Fruit fly (Drosophila melanogaster) whole organism, prepupa: ENCODE data around the gene CG11586.
A peak's percentile ranks its signal among the peaks of the same experiment; 100 is the strongest.

ENCODE experiments used
- CG10631 ChIP-seq: fragments of 200-800 bp; sonication (Bioruptor generic); optimal IDR thresholded peaks from 2 replicates; lab custom pipeline; 2016; ENCODE audit warnings: missing biosample characterization, missing genetic modification characterization
- CG11294 ChIP-seq: fragments of 200-800 bp; sonication (Bioruptor generic); IDR thresholded peaks from 2 replicates; pipeline ENCODE4 v1.3.6; 2022; ENCODE audit warnings: missing biosample characterization, missing genetic modification characterization
- CG11762 ChIP-seq: fragments of 200-800 bp; sonication (Bioruptor generic); optimal IDR thresholded peaks from 3 replicates; lab custom pipeline; 2016; ENCODE audit warnings: missing biosample characterization, missing genetic modification characterization; ENCODE audit not compliant: insufficient read depth
- CG11902 ChIP-seq: fragments of 200-800 bp; sonication (Bioruptor generic); optimal IDR thresholded peaks from 3 replicates; lab custom pipeline; 2016; ENCODE audit warnings: missing biosample characterization, missing genetic modification characterization
- CG3032 ChIP-seq: fragments of 200-800 bp; optimal IDR thresholded peaks from 2 replicates; lab custom pipeline; 2019; ENCODE audit warnings: missing biosample characterization, mild to moderate bottlenecking, missing genetic modification characterization, moderate library complexity
- CG31627 ChIP-seq: fragments of 200-800 bp; sonication (Bioruptor generic); optimal IDR thresholded peaks from 3 replicates; lab custom pipeline; 2016; ENCODE audit warnings: missing biosample characterization, missing genetic modification characterization
- CG32006 ChIP-seq: fragments of 200-800 bp; sonication (Bioruptor generic); optimal IDR thresholded peaks from 3 replicates; lab custom pipeline; 2017; ENCODE audit warnings: missing biosample characterization, mild to moderate bottlenecking, missing genetic modification characterization
- CG3919 ChIP-seq: fragments of 200-800 bp; sonication (Bioruptor generic); optimal IDR thresholded peaks from 3 replicates; lab custom pipeline; 2016; ENCODE audit warnings: missing biosample characterization, missing genetic modification characterization
- CG4318 ChIP-seq: fragments of 200-800 bp; sonication (Bioruptor generic); optimal IDR thresholded peaks from 3 replicates; lab custom pipeline; 2017; ENCODE audit warnings: missing biosample characterization, mild to moderate bottlenecking, missing genetic modification characterization
- CG6163 ChIP-seq: fragments of 200-800 bp; sonication (Bioruptor generic); IDR thresholded peaks from 3 replicates; pipeline ENCODE4 v1.3.6; 2022; ENCODE audit warnings: missing biosample characterization, missing genetic modification characterization
- CG6276 ChIP-seq: fragments of 200-800 bp; sonication (Bioruptor generic); optimal IDR thresholded peaks from 2 replicates; lab custom pipeline; 2017; ENCODE audit warnings: missing biosample characterization, mild to moderate bottlenecking, missing genetic modification characterization
- CG6808 ChIP-seq: fragments of 200-800 bp; sonication (Bioruptor generic); optimal IDR thresholded peaks from 3 replicates; lab custom pipeline; 2017; ENCODE audit warnings: missing biosample characterization, missing genetic modification characterization, mild to moderate bottlenecking, moderate library complexity, missing genetic modification reagents
- CG6854 ChIP-seq: fragments of 200-800 bp; sonication (Bioruptor generic); optimal IDR thresholded peaks from 2 replicates; lab custom pipeline; 2017; ENCODE audit warnings: missing biosample characterization, mild to moderate bottlenecking, missing genetic modification characterization
- CG7368 ChIP-seq: fragments of 200-800 bp; sonication (Bioruptor generic); optimal IDR thresholded peaks from 3 replicates; lab custom pipeline; 2016; ENCODE audit warnings: missing biosample characterization, missing genetic modification characterization
- CG8119 ChIP-seq: fragments of 200-800 bp; sonication (Bioruptor generic); IDR thresholded peaks from 3 replicates; pipeline ENCODE4 v1.3.6; 2022; ENCODE audit warnings: missing biosample characterization, missing genetic modification characterization
- CG8319 ChIP-seq: fragments of 200-800 bp; sonication (Bioruptor generic); optimal IDR thresholded peaks from 3 replicates; lab custom pipeline; 2016; ENCODE audit warnings: missing biosample characterization, missing genetic modification characterization
- Eip75B ChIP-seq: fragments of 200-800 bp; sonication (Bioruptor generic); optimal IDR thresholded peaks from 3 replicates; lab custom pipeline; 2016; ENCODE audit warnings: missing biosample characterization, missing genetic modification characterization
- Eip78C ChIP-seq: fragments of 200-800 bp; sonication (Bioruptor generic); peaks from one replicate; lab custom pipeline; 2016; ENCODE audit warnings: missing biosample characterization, missing genetic modification characterization
- Eip93F ChIP-seq: fragments of 200-800 bp; sonication (Bioruptor generic); optimal IDR thresholded peaks from 2 replicates; lab custom pipeline; 2016; ENCODE audit warnings: missing biosample characterization, mild to moderate bottlenecking, missing genetic modification characterization
- Ets21C ChIP-seq: fragments of 200-800 bp; sonication (Bioruptor generic); optimal IDR thresholded peaks from 3 replicates; lab custom pipeline; 2016; ENCODE audit warnings: missing biosample characterization, missing genetic modification characterization
- Ets96B ChIP-seq: fragments of 200-800 bp; optimal IDR thresholded peaks from 2 replicates; lab custom pipeline; 2019; ENCODE audit warnings: missing biosample characterization, mild to moderate bottlenecking, missing genetic modification characterization, moderate library complexity
- Gug ChIP-seq: fragments of 200-800 bp; sonication (Bioruptor generic); IDR thresholded peaks from 2 replicates; pipeline ENCODE4 v1.3.6; 2022; ENCODE audit warnings: missing biosample characterization, missing genetic modification characterization
- Hr39 ChIP-seq: fragments of 200-800 bp; sonication (Bioruptor generic); optimal IDR thresholded peaks from 2 replicates; lab custom pipeline; 2016; ENCODE audit warnings: missing biosample characterization, missing genetic modification characterization
- Lpt ChIP-seq: fragments of 200-800 bp; sonication (Bioruptor generic); optimal IDR thresholded peaks from 3 replicates; lab custom pipeline; 2016; ENCODE audit warnings: missing biosample characterization, missing genetic modification characterization
- Met ChIP-seq: fragments of 200-800 bp; sonication (Bioruptor generic); optimal IDR thresholded peaks from 3 replicates; lab custom pipeline; 2016; ENCODE audit warnings: missing biosample characterization, missing genetic modification characterization
- OdsH ChIP-seq: fragments of 200-800 bp; sonication (Bioruptor generic); optimal IDR thresholded peaks from 3 replicates; lab custom pipeline; 2016; ENCODE audit warnings: missing biosample characterization, missing genetic modification characterization
- Smox ChIP-seq: fragments of 200-800 bp; sonication (Bioruptor generic); optimal IDR thresholded peaks from 3 replicates; lab custom pipeline; 2016; ENCODE audit warnings: missing biosample characterization, missing genetic modification characterization
- Sox14 ChIP-seq: fragments of 200-800 bp; sonication (Bioruptor generic); optimal IDR thresholded peaks from 3 replicates; lab custom pipeline; 2016; ENCODE audit warnings: missing biosample characterization, missing genetic modification characterization
- Sox15 ChIP-seq: fragments of 200-800 bp; sonication (Bioruptor generic); optimal IDR thresholded peaks from 3 replicates; lab custom pipeline; 2016; ENCODE audit warnings: missing biosample characterization, missing genetic modification characterization
- achi ChIP-seq: fragments of 200-800 bp; sonication (Bioruptor generic); optimal IDR thresholded peaks from 3 replicates; lab custom pipeline; 2016; ENCODE audit warnings: missing biosample characterization, missing genetic modification characterization
- acj6 ChIP-seq: fragments of 200-800 bp; sonication (Bioruptor generic); optimal IDR thresholded peaks from 3 replicates; lab custom pipeline; 2016; ENCODE audit warnings: missing biosample characterization, missing genetic modification characterization
- cyc ChIP-seq: fragments of 200-800 bp; sonication (Bioruptor generic); optimal IDR thresholded peaks from 3 replicates; lab custom pipeline; 2016; ENCODE audit warnings: missing biosample characterization, missing genetic modification characterization
- dac ChIP-seq: fragments of 200-800 bp; sonication (Bioruptor generic); optimal IDR thresholded peaks from 2 replicates; lab custom pipeline; 2017; ENCODE audit warnings: missing biosample characterization, mild to moderate bottlenecking, missing genetic modification characterization
- dsx ChIP-seq: fragments of 200-800 bp; optimal IDR thresholded peaks from 3 replicates; lab custom pipeline; 2019; ENCODE audit warnings: missing biosample characterization, mild to moderate bottlenecking, missing genetic modification characterization, moderate library complexity; ENCODE audit not compliant: poor library complexity, severe bottlenecking
- eg ChIP-seq: fragments of 200-800 bp; sonication (Bioruptor generic); IDR thresholded peaks from 3 replicates; pipeline ENCODE4 v1.3.6; 2022; ENCODE audit warnings: missing biosample characterization, missing genetic modification characterization
- fd59A ChIP-seq: fragments of 200-800 bp; sonication (Bioruptor generic); optimal IDR thresholded peaks from 2 replicates; lab custom pipeline; 2017; ENCODE audit warnings: missing biosample characterization, mild to moderate bottlenecking, missing genetic modification characterization, missing genetic modification reagents
- fd85E ChIP-seq: fragments of 200-800 bp; sonication (Bioruptor generic); optimal IDR thresholded peaks from 3 replicates; lab custom pipeline; 2016; ENCODE audit warnings: missing biosample characterization, missing genetic modification characterization
- fkh ChIP-seq: fragments of 200-800 bp; sonication (Bioruptor generic); optimal IDR thresholded peaks from 3 replicates; lab custom pipeline; 2017; ENCODE audit warnings: missing biosample characterization, mild to moderate bottlenecking, missing genetic modification characterization, moderate library complexity
- lz ChIP-seq: fragments of 200-800 bp; sonication (Bioruptor generic); optimal IDR thresholded peaks from 3 replicates; lab custom pipeline; 2016; ENCODE audit warnings: missing biosample characterization, missing genetic modification characterization
- net ChIP-seq: fragments of 200-800 bp; sonication (Bioruptor generic); optimal IDR thresholded peaks from 3 replicates; lab custom pipeline; 2016; ENCODE audit warnings: missing biosample characterization, missing genetic modification characterization
- pdm3 ChIP-seq: fragments of 200-800 bp; sonication (Bioruptor generic); optimal IDR thresholded peaks from 3 replicates; lab custom pipeline; 2016; ENCODE audit warnings: missing biosample characterization, missing genetic modification characterization
- salr ChIP-seq, 2 experiments: fragments of 200-800 bp; sonication (Bioruptor generic); optimal IDR thresholded peaks; 3 replicates each; lab custom pipeline; 2016 to 2018; ENCODE audit warnings: missing biosample characterization in 2 of 2, missing genetic modification characterization in 2 of 2, mild to moderate bottlenecking in 1 of 2
- spab ChIP-seq: fragments of 200-800 bp; sonication (Bioruptor generic); optimal IDR thresholded peaks from 2 replicates; lab custom pipeline; 2017; ENCODE audit warnings: missing biosample characterization, mild to moderate bottlenecking, missing genetic modification characterization, missing genetic modification reagents
- ss ChIP-seq, 2 experiments: fragments of 200-800 bp; sonication (Bioruptor generic); optimal IDR thresholded peaks; 2 replicates in 1 of 2; 3 replicates in 1 of 2; lab custom pipeline; 2017 to 2018; ENCODE audit warnings: mild to moderate bottlenecking in 2 of 2, missing biosample characterization in 2 of 2, missing genetic modification characterization in 2 of 2, moderate library complexity in 1 of 2
- svp ChIP-seq: fragments of 200-800 bp; sonication (Bioruptor generic); peaks from one replicate; lab custom pipeline; 2016; ENCODE audit warnings: missing biosample characterization, missing genetic modification characterization
- topi ChIP-seq: fragments of 200-800 bp; sonication (Bioruptor generic); optimal IDR thresholded peaks from 3 replicates; lab custom pipeline; 2016; ENCODE audit warnings: missing biosample characterization, missing genetic modification characterization
- vri ChIP-seq: fragments of 200-800 bp; sonication (Bioruptor generic); optimal IDR thresholded peaks from 3 replicates; lab custom pipeline; 2016; ENCODE audit warnings: missing biosample characterization, mild to moderate bottlenecking, missing genetic modification characterization

The CG11586 gene

dm6 chr3L:4292120-4292697 lies 29.9 kb upstream of the CG11586 start, which contains the start of the genes CG15012 and Fdx2 (continued):
- TF ChIP-seq CG4318 (GFP tag; lab: Kevin White, UChicago) = no peak
- TF ChIP-seq ss (GFP tag; optimal IDR thresholded peaks at IDR 0.05; lab: Kevin White, UChicago) = no peak
- no peak for TF ChIP-seq CG6276 (GFP tag; lab: Kevin White, UChicago)
- TF ChIP-seq dsx (GFP tag; lab: Kevin White, UChicago) = no peak
- no peak for TF ChIP-seq Gug (GFP tag; lab: Robert Waterston, UW)
- peak; percentile 6 for TF ChIP-seq achi (GFP tag; lab: Kevin White, UChicago)
- TF ChIP-seq CG11902 (GFP tag; lab: Kevin White, UChicago) = no peak
- TF ChIP-seq fd85E (GFP tag; lab: Kevin White, UChicago) = no peak
- TF ChIP-seq CG11294 (GFP tag; lab: Robert Waterston, UW) = no peak
- TF ChIP-seq net (GFP tag; lab: Kevin White, UChicago) = no peak
- TF ChIP-seq cyc (GFP tag; lab: Kevin White, UChicago) = peak; percentile 34
- TF ChIP-seq dac = no peak
- TF ChIP-seq Lpt (GFP tag; lab: Kevin White, UChicago) = no peak
- TF ChIP-seq vri (GFP tag; lab: Kevin White, UChicago) = peak; percentile 57
- no peak for TF ChIP-seq CG10631
- TF ChIP-seq Ets96B (tag; lab: Kevin White, UChicago) = no peak
- no peak for TF ChIP-seq OdsH (GFP tag; lab: Kevin White, UChicago)
- no peak for TF ChIP-seq Eip93F
- TF ChIP-seq Eip75B = no peak
- no peak for TF ChIP-seq Ets21C (GFP tag; lab: Kevin White, UChicago)
- no peak for TF ChIP-seq CG8119 (GFP tag; lab: Robert Waterston, UW)
- no peak for TF ChIP-seq CG7368 (GFP tag; lab: Kevin White, UChicago)
- no peak for TF ChIP-seq Smox (GFP tag; lab: Kevin White, UChicago)
- no peak for TF ChIP-seq fd59A (GFP tag; lab: Kevin White, UChicago)
- no peak for TF ChIP-seq Sox15 (GFP tag; lab: Kevin White, UChicago)
- TF ChIP-seq CG31627 (GFP tag; lab: Kevin White, UChicago) = peak; percentile 21
- no peak for TF ChIP-seq CG8319 (GFP tag; lab: Kevin White, UChicago)
- TF ChIP-seq svp (GFP tag; lab: Kevin White, UChicago) = no peak
- no peak for TF ChIP-seq pdm3 (GFP tag; lab: Kevin White, UChicago)

DNA sequence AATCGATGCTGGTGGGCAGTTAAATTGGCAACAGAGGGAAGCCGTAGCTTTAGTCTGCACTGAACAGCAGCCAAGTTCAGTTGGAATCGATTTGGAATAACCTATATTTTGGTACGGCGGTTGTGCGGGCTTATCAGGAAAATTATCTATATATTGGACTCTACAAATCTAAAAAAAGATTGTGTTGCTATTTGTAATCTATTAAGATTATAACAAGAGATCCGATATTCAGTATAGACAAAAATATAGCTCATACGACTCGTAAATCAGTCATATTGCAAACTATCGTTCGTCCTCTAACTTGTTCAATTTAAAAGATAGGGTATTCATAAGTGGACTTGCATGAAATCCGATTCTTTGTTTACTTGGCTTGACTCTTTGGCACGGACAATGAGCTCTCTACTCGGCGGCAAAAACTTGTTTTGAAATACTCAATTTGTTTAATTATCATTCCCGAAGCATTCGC lies 26.4 kb upstream of the CG11586 start, which contains the start of gene Hexo1:
Hexo1 (plus strand) TSS at position 51 of the 466 bp plus-strand sequence.
- peak; percentile 73 to 75 for TF ChIP-seq ss (GFP tag; optimal IDR thresholded peaks at IDR 0.05; lab: Kevin White, UChicago)
- peak; percentile 87 for TF ChIP-seq Sox14 (GFP tag; lab: Kevin White, UChicago)
- TF ChIP-seq CG11902 (GFP tag; lab: Kevin White, UChicago) = no peak
- no peak for TF ChIP-seq salr (GFP tag; optimal IDR thresholded peaks at IDR 0.05; lab: Kevin White, UChicago)
- peak; percentile 76 for TF ChIP-seq topi (GFP tag; lab: Kevin White, UChicago)
- peak; percentile 66 for TF ChIP-seq acj6 (GFP tag; lab: Kevin White, UChicago)
- peak; percentile 95 for TF ChIP-seq Eip78C (GFP tag; lab: Kevin White, UChicago)
- no peak for TF ChIP-seq Eip93F
- peak; percentile 57 for TF ChIP-seq Ets96B (tag; lab: Kevin White, UChicago)
- peak; percentile 54 for TF ChIP-seq CG11762 (GFP tag; lab: Kevin White, UChicago)
- TF ChIP-seq spab (GFP tag; lab: Kevin White, UChicago) = no peak
- TF ChIP-seq CG3919 (GFP tag; lab: Kevin White, UChicago) = peak; percentile 70
- peak; percentile 57 for TF ChIP-seq CG6854 (GFP tag; lab: Kevin White, UChicago)
- peak; percentile 73 for TF ChIP-seq net (GFP tag; lab: Kevin White, UChicago)
- TF ChIP-seq CG3032 = peak; percentile 60
- TF ChIP-seq Met = no peak
- TF ChIP-seq fd85E (GFP tag; lab: Kevin White, UChicago) = no peak
- TF ChIP-seq CG8119 (GFP tag; lab: Robert Waterston, UW) = peak; percentile 35; the same call in 1 of the 3 replicates
- peak; percentile 18 for TF ChIP-seq Sox15 (GFP tag; lab: Kevin White, UChicago)
- peak; percentile 20 for TF ChIP-seq dac
- no peak for TF ChIP-seq pdm3 (GFP tag; lab: Kevin White, UChicago)
- 0 out of 3 replicates have a peak, but pooled peaks have one; percentile 14 for TF ChIP-seq eg (GFP tag; lab: Robert Waterston, UW)
- TF ChIP-seq Ets21C (GFP tag; lab: Kevin White, UChicago) = no peak
- TF ChIP-seq CG6163 (GFP tag; lab: Robert Waterston, UW) = peak; percentile 22; the same call in 1 of the 3 replicates
- TF ChIP-seq vri (GFP tag; lab: Kevin White, UChicago) = no peak
- TF ChIP-seq dsx (GFP tag; lab: Kevin White, UChicago) = peak; percentile 73
- peak; percentile 59 for TF ChIP-seq lz (GFP tag; lab: Kevin White, UChicago)
- peak; percentile 47 for TF ChIP-seq cyc (GFP tag; lab: Kevin White, UChicago)
- TF ChIP-seq fkh (GFP tag; lab: Kevin White, UChicago) = peak; percentile 84
- TF ChIP-seq Hr39 (GFP tag; lab: Kevin White, UChicago) = peak; percentile 68
- TF ChIP-seq CG32006 (GFP tag; lab: Kevin White, UChicago) = peak; percentile 71
- TF ChIP-seq CG6808 = peak; percentile 72
- TF ChIP-seq CG8319 (GFP tag; lab: Kevin White, UChicago) = no peak
